Worm (Caenorhabditis elegans) whole organism, L2 larva: ENCODE results near the gene Y110A2AL.10.

Source experiments
- aly-2 ChIP-seq: fragments of 150-350 bp; optimal IDR thresholded peaks from 2 replicates; lab custom pipeline; 2014; ENCODE audit warnings: missing biosample characterization, missing genetic modification characterization
- egl-27 ChIP-seq: sonication (generic microtip); optimal IDR thresholded peaks from 3 replicates; lab custom pipeline; 2017; ENCODE audit warnings: missing biosample characterization, missing genetic modification reagents, missing genetic modification characterization
- elt-1 ChIP-seq: fragments of 150-350 bp; optimal IDR thresholded peaks from 2 replicates; lab custom pipeline; 2014; ENCODE audit warnings: missing biosample characterization, missing genetic modification characterization
- lin-13 ChIP-seq: fragments of 150-350 bp; optimal IDR thresholded peaks from 2 replicates; lab custom pipeline; 2014; ENCODE audit warnings: missing biosample characterization, missing genetic modification reagents, missing genetic modification characterization
- lsy-2 ChIP-seq, 2 experiments: fragments of 150-350 bp in 1 of 2; sonication (generic microtip) in 1 of 2; optimal IDR thresholded peaks; 2 replicates each; lab custom pipeline; 2014 to 2017; ENCODE audit warnings: missing biosample characterization in 2 of 2, missing genetic modification characterization in 2 of 2
- nhr-10 ChIP-seq: sonication (generic microtip); optimal IDR thresholded peaks from 2 replicates; lab custom pipeline; 2017; ENCODE audit warnings: missing biosample characterization, missing genetic modification characterization
- nhr-21 ChIP-seq: fragments of 150-350 bp; optimal IDR thresholded peaks from 2 replicates; lab custom pipeline; 2014; ENCODE audit warnings: missing biosample characterization, missing genetic modification characterization
- nhr-25 ChIP-seq: fragments of 150-350 bp; sonication (generic microtip); optimal IDR thresholded peaks from 3 replicates; lab custom pipeline; 2014; ENCODE audit warnings: missing biosample characterization, missing genetic modification characterization
- nhr-77 ChIP-seq: fragments of 150-350 bp; optimal IDR thresholded peaks from 2 replicates; lab custom pipeline; 2014; ENCODE audit warnings: missing biosample characterization, missing genetic modification characterization
- peb-1 ChIP-seq: fragments of 150-350 bp; optimal IDR thresholded peaks from 2 replicates; lab custom pipeline; 2014; ENCODE audit warnings: missing biosample characterization, missing genetic modification characterization

ce11 chrII:2832098-2832497 is 39.6 kb downstream of the Y110A2AL.10 start:
- TF ChIP-seq lin-13 (no peak), nhr-25 (tag; lab: Kevin White, UChicago) (no peak), egl-27 (tag; lab: Kevin White, UChicago) (no peak), peb-1 (tag; lab: Kevin White, UChicago) (no peak), lsy-2 (tag; optimal IDR thresholded peaks at IDR 0.05; lab: Kevin White, UChicago) (peak in 1 of 2 experiments; percentile 54), aly-2 (tag; lab: Kevin White, UChicago) (no peak), nhr-77 (no peak), elt-1 (no peak), nhr-21 (no peak), nhr-10 (tag; lab: Kevin White, UChicago) (no peak)
